Worm (Caenorhabditis elegans) whole organism, midembryonic: ENCODE data around the gene pals-38.

Experiments used
- T22C8.4 ChIP-seq: fragments of 200-800 bp; sonication (Bioruptor generic); IDR thresholded peaks from 2 replicates; pipeline ENCODE4 v1.3.6; 2022; ENCODE audit warnings: missing genetic modification characterization, missing compliant biosample characterization
- cog-1 ChIP-seq: sonication (generic microtip); optimal IDR thresholded peaks from 2 replicates; lab custom pipeline; 2016; ENCODE audit warnings: missing genetic modification characterization, missing compliant biosample characterization
- flt-1 ChIP-seq: fragments of 200-800 bp; sonication (Bioruptor generic); IDR thresholded peaks from 2 replicates; pipeline ENCODE4 v1.3.6; 2022; ENCODE audit warnings: missing genetic modification characterization, missing compliant biosample characterization
- klf-2 ChIP-seq: fragments of 200-800 bp; sonication (Bioruptor generic); conservative IDR thresholded peaks from 2 replicates; pipeline ENCODE4 v1.3.6; 2022; ENCODE audit warnings: missing genetic modification reagents, missing genetic modification characterization, missing compliant biosample characterization
- med-1 ChIP-seq: sonication (generic microtip); optimal IDR thresholded peaks from 2 replicates; lab custom pipeline; 2017; ENCODE audit warnings: missing genetic modification characterization, mild to moderate bottlenecking, missing compliant biosample characterization, antibody characterized with exemption, missing genetic modification reagents; ENCODE audit not compliant: insufficient read depth
- ref-1 ChIP-seq: fragments of 200-800 bp; sonication (Bioruptor generic); conservative IDR thresholded peaks from 2 replicates; pipeline ENCODE4 v1.3.6; 2022; ENCODE audit warnings: missing genetic modification reagents, missing genetic modification characterization, missing compliant biosample characterization
- tab-1 ChIP-seq: fragments of 200-800 bp; sonication (Bioruptor generic); IDR thresholded peaks from 2 replicates; pipeline ENCODE4 v1.3.6; 2022; ENCODE audit warnings: missing genetic modification characterization, missing compliant biosample characterization
- ztf-23 ChIP-seq: fragments of 200-800 bp; sonication (Bioruptor generic); IDR thresholded peaks from 2 replicates; pipeline ENCODE4 v1.3.6; 2022; ENCODE audit warnings: missing genetic modification reagents, missing genetic modification characterization, missing compliant biosample characterization
- ztf-29 ChIP-seq: fragments of 200-800 bp; sonication (Bioruptor generic); IDR thresholded peaks from 2 replicates; pipeline ENCODE4 v1.3.6; 2022; ENCODE audit warnings: missing genetic modification reagents, missing genetic modification characterization, missing compliant biosample characterization

The pals-38 gene

ce11 chrV:12443754-12444153 is 3.0 kb downstream of the pals-38 start, which contains the start of gene pals-39:
Gene pals-39, minus strand, starts transcription at chrV:12443854.
- TF ChIP-seq ztf-29 (GFP tag; lab: Robert Waterston, UW) (no peak), T22C8.4 (GFP tag; lab: Robert Waterston, UW) (no peak), tab-1 (GFP tag; lab: Robert Waterston, UW) (no peak), ref-1 (GFP tag; lab: Robert Waterston, UW) (no peak), med-1 (GFP tag; lab: Kevin White, UChicago) (no peak), flt-1 (GFP tag; lab: Robert Waterston, UW) (no peak), cog-1 (no peak), klf-2 (no peak), ztf-23 (GFP tag; lab: Robert Waterston, UW) (no peak)

ce11 chrV:12441420-12441819 is 5.4 kb downstream of the pals-38 start, which contains the start of gene pals-37:
Gene pals-37, minus strand, starts transcription at chrV:12441520.
- TF ChIP-seq klf-2 (no peak), cog-1 (no peak), T22C8.4 (GFP tag; lab: Robert Waterston, UW) (no peak), med-1 (GFP tag; lab: Kevin White, UChicago) (no peak), ztf-29 (GFP tag; lab: Robert Waterston, UW) (no peak)

- no peak for TF ChIP-seq T22C8.4 (GFP tag; lab: Robert Waterston, UW)
- TF ChIP-seq med-1 (GFP tag; lab: Kevin White, UChicago): no peak
- TF ChIP-seq ref-1 (GFP tag; lab: Robert Waterston, UW): no peak
- TF ChIP-seq flt-1 (GFP tag; lab: Robert Waterston, UW): no peak
- no peak for TF ChIP-seq klf-2
- TF ChIP-seq tab-1 (GFP tag; lab: Robert Waterston, UW): no peak
- no peak for TF ChIP-seq ztf-29 (GFP tag; lab: Robert Waterston, UW)
- TF ChIP-seq cog-1: no peak
- no peak for TF ChIP-seq ztf-23 (GFP tag; lab: Robert Waterston, UW)
These were observed 13.1 kb downstream of the pals-38 start, which contains the start of gene srh-25 for ce11 chrV:12433717-12434116. Gene srh-25, minus strand, starts transcription at chrV:12433817.

- TF ChIP-seq klf-2: no peak
- no peak for TF ChIP-seq tab-1 (GFP tag; lab: Robert Waterston, UW)
- TF ChIP-seq flt-1 (GFP tag; lab: Robert Waterston, UW): no peak
- TF ChIP-seq med-1 (GFP tag; lab: Kevin White, UChicago): no peak
- TF ChIP-seq ztf-29 (GFP tag; lab: Robert Waterston, UW): no peak
- TF ChIP-seq ref-1 (GFP tag; lab: Robert Waterston, UW): no peak
These were observed 13.7 kb downstream of the pals-38 start for ce11 chrV:12433105-12433504.

- TF ChIP-seq ztf-29 (GFP tag; lab: Robert Waterston, UW): no peak
- TF ChIP-seq cog-1: no peak
These were observed 14.7 kb downstream of the pals-38 start, which contains the start of gene C54D10.13 for ce11 chrV:12432111-12432510. Gene C54D10.13, minus strand, starts transcription at chrV:12432289.

- no peak for TF ChIP-seq klf-2
- TF ChIP-seq flt-1 (GFP tag; lab: Robert Waterston, UW): no peak
- no peak for TF ChIP-seq T22C8.4 (GFP tag; lab: Robert Waterston, UW)
- no peak for TF ChIP-seq med-1 (GFP tag; lab: Kevin White, UChicago)
These were observed 17.8 kb downstream of the pals-38 start, which contains the start of gene C54D10.5 for ce11 chrV:12429039-12429438. Gene C54D10.5, plus strand, starts transcription at chrV:12429339.

ce11 chrV:12427826-12428225 is 19.0 kb downstream of the pals-38 start:
- TF ChIP-seq flt-1 (GFP tag; lab: Robert Waterston, UW): no peak
- no peak for TF ChIP-seq med-1 (GFP tag; lab: Kevin White, UChicago)
- TF ChIP-seq ztf-23 (GFP tag; lab: Robert Waterston, UW): no peak
- no peak for TF ChIP-seq cog-1
- TF ChIP-seq klf-2: no peak
- no peak for TF ChIP-seq ref-1 (GFP tag; lab: Robert Waterston, UW)
- no peak for TF ChIP-seq T22C8.4 (GFP tag; lab: Robert Waterston, UW)
- no peak for TF ChIP-seq ztf-29 (GFP tag; lab: Robert Waterston, UW)
- no peak for TF ChIP-seq tab-1 (GFP tag; lab: Robert Waterston, UW)

ce11 chrV:12421360-12421759 is 25.4 kb downstream of the pals-38 start:
- TF ChIP-seq tab-1 (GFP tag; lab: Robert Waterston, UW) (no peak), med-1 (GFP tag; lab: Kevin White, UChicago) (no peak), T22C8.4 (GFP tag; lab: Robert Waterston, UW) (no peak), ref-1 (GFP tag; lab: Robert Waterston, UW) (no peak), ztf-23 (GFP tag; lab: Robert Waterston, UW) (no peak)

- TF ChIP-seq tab-1 (GFP tag; lab: Robert Waterston, UW) (no peak), med-1 (GFP tag; lab: Kevin White, UChicago) (no peak), ztf-23 (GFP tag; lab: Robert Waterston, UW) (no peak), ref-1 (GFP tag; lab: Robert Waterston, UW) (no peak), flt-1 (GFP tag; lab: Robert Waterston, UW) (no peak), cog-1 (no peak), T22C8.4 (GFP tag; lab: Robert Waterston, UW) (no peak), klf-2 (no peak)
These were observed 26.0 kb downstream of the pals-38 start, which contains the start of gene C54D10.4 for ce11 chrV:12420843-12421242. Gene C54D10.4, minus strand, starts transcription at chrV:12420943.

ce11 chrV:12418292-12418691 is 28.5 kb downstream of the pals-38 start, which contains the start of gene C54D10.3:
Gene C54D10.3, plus strand, starts transcription at chrV:12418592.
- TF ChIP-seq ztf-23 (GFP tag; lab: Robert Waterston, UW): no peak
- TF ChIP-seq med-1 (GFP tag; lab: Kevin White, UChicago): no peak
- no peak for TF ChIP-seq flt-1 (GFP tag; lab: Robert Waterston, UW)
- no peak for TF ChIP-seq ref-1 (GFP tag; lab: Robert Waterston, UW)
- TF ChIP-seq klf-2: no peak
- TF ChIP-seq cog-1: no peak
- no peak for TF ChIP-seq tab-1 (GFP tag; lab: Robert Waterston, UW)
- no peak for TF ChIP-seq ztf-29 (GFP tag; lab: Robert Waterston, UW)
- TF ChIP-seq T22C8.4 (GFP tag; lab: Robert Waterston, UW): no peak
